Fruit fly (Drosophila melanogaster) whole organism, embryonic: ENCODE data around the gene mib1.
A peak's percentile ranks its signal among the peaks of the same experiment; 100 is the strongest.

Experiments
- Asciz ChIP-seq: fragments of 200-800 bp; sonication (Bioruptor generic); optimal IDR thresholded peaks from 2 replicates; lab custom pipeline; 2017; ENCODE audit warnings: missing biosample characterization, mild to moderate bottlenecking, missing genetic modification characterization, missing genetic modification reagents
- BEAF-32 ChIP-seq: fragments of 200-800 bp; sonication (Bioruptor generic); optimal IDR thresholded peaks from 3 replicates; lab custom pipeline; 2017; ENCODE audit warnings: missing biosample characterization, missing genetic modification characterization, mild to moderate bottlenecking, moderate library complexity, missing genetic modification reagents
- BtbVII ChIP-seq: fragments of 200-800 bp; sonication (Bioruptor generic); optimal IDR thresholded peaks from 3 replicates; lab custom pipeline; 2017; ENCODE audit warnings: missing biosample characterization, mild to moderate bottlenecking, missing genetic modification characterization
- CG10431 ChIP-seq: fragments of 200-800 bp; sonication (Bioruptor generic); optimal IDR thresholded peaks from 3 replicates; lab custom pipeline; 2018; ENCODE audit warnings: missing biosample characterization, mild to moderate bottlenecking, missing genetic modification characterization
- CG11247 ChIP-seq: fragments of 200-800 bp; sonication (Bioruptor generic); IDR thresholded peaks from 2 replicates; pipeline ENCODE4 v1.3.6; 2022; ENCODE audit warnings: missing biosample characterization, missing genetic modification characterization
- CG12104 ChIP-seq: fragments of 200-800 bp; sonication (Bioruptor generic); optimal IDR thresholded peaks from 3 replicates; lab custom pipeline; 2016; ENCODE audit warnings: missing biosample characterization, missing genetic modification characterization
- CG13424 ChIP-seq: fragments of 200-800 bp; sonication (Bioruptor generic); optimal IDR thresholded peaks from 2 replicates; lab custom pipeline; 2019; ENCODE audit warnings: missing biosample characterization, mild to moderate bottlenecking, missing genetic modification characterization, moderate library complexity
- CG14965 ChIP-seq: fragments of 200-800 bp; sonication (Bioruptor generic); optimal IDR thresholded peaks from 2 replicates; lab custom pipeline; 2016; ENCODE audit warnings: missing biosample characterization, missing genetic modification characterization, borderline replicate concordance
- CG15514 ChIP-seq: fragments of 200-800 bp; sonication (Bioruptor generic); optimal IDR thresholded peaks from 3 replicates; lab custom pipeline; 2017; ENCODE audit warnings: missing biosample characterization, missing genetic modification characterization, mild to moderate bottlenecking, moderate library complexity, missing genetic modification reagents
- CG1603 ChIP-seq: fragments of 200-800 bp; sonication (Bioruptor generic); optimal IDR thresholded peaks from 2 replicates; lab custom pipeline; 2019; ENCODE audit warnings: missing biosample characterization, mild to moderate bottlenecking, missing genetic modification characterization, moderate library complexity
- CG16815 ChIP-seq: fragments of 200-800 bp; sonication (Bioruptor generic); optimal IDR thresholded peaks from 3 replicates; lab custom pipeline; 2017; ENCODE audit warnings: missing biosample characterization, mild to moderate bottlenecking, missing genetic modification characterization
- CG17802 ChIP-seq: fragments of 200-800 bp; sonication (Bioruptor generic); optimal IDR thresholded peaks from 2 replicates; lab custom pipeline; 2018; ENCODE audit warnings: missing biosample characterization, mild to moderate bottlenecking, missing genetic modification characterization, moderate library complexity
- CG18476 ChIP-seq: fragments of 200-800 bp; sonication (Bioruptor generic); optimal IDR thresholded peaks from 2 replicates; lab custom pipeline; 2016; ENCODE audit warnings: missing biosample characterization, mild to moderate bottlenecking, missing genetic modification characterization
- CG2199 ChIP-seq: fragments of 200-800 bp; sonication (Bioruptor generic); IDR thresholded peaks from 3 replicates; pipeline ENCODE4 v1.3.6; 2022; ENCODE audit warnings: missing biosample characterization, missing genetic modification characterization
- CG30020 ChIP-seq: fragments of 200-800 bp; optimal IDR thresholded peaks from 2 replicates; lab custom pipeline; 2019; ENCODE audit warnings: missing biosample characterization, mild to moderate bottlenecking, missing genetic modification characterization, moderate library complexity
- CG32772 ChIP-seq: fragments of 200-800 bp; sonication (Bioruptor generic); IDR thresholded peaks from 2 replicates; pipeline ENCODE4 v1.3.6; 2022; ENCODE audit warnings: missing biosample characterization, missing genetic modification characterization
- CG33213 ChIP-seq: fragments of 200-800 bp; sonication (Bioruptor generic); optimal IDR thresholded peaks from 3 replicates; lab custom pipeline; 2016; ENCODE audit warnings: missing biosample characterization, missing genetic modification characterization
- CG42726 ChIP-seq: fragments of 200-800 bp; sonication (Bioruptor generic); IDR thresholded peaks from 2 replicates; pipeline ENCODE4 v1.3.6; 2022; ENCODE audit warnings: missing biosample characterization, missing genetic modification characterization; ENCODE audit not compliant: partially characterized antibody
- CG7963 ChIP-seq: fragments of 200-800 bp; sonication (Bioruptor generic); IDR thresholded peaks from 3 replicates; pipeline ENCODE4 v1.3.6; 2022; ENCODE audit warnings: missing biosample characterization, missing genetic modification characterization; ENCODE audit not compliant: partially characterized antibody
- Camta ChIP-seq: fragments of 200-800 bp; sonication (Bioruptor generic); optimal IDR thresholded peaks from 2 replicates; lab custom pipeline; 2016; ENCODE audit warnings: missing biosample characterization, missing genetic modification characterization
- ERR ChIP-seq: fragments of 200-800 bp; sonication (Bioruptor generic); optimal IDR thresholded peaks from 2 replicates; lab custom pipeline; 2016; ENCODE audit warnings: missing biosample characterization, missing genetic modification characterization
- HLH4C ChIP-seq: fragments of 200-800 bp; sonication (Bioruptor generic); IDR thresholded peaks from 3 replicates; pipeline ENCODE4 v1.3.6; 2022; ENCODE audit warnings: missing biosample characterization, missing genetic modification characterization; ENCODE audit not compliant: partially characterized antibody
- Hr39 ChIP-seq: fragments of >200 bp; optimal IDR thresholded peaks from 2 replicates; lab custom pipeline; 2017
- Hr78 ChIP-seq, 2 experiments: fragments of 200-800 bp in 1 of 2; fragments of >200 bp in 1 of 2; sonication (Bioruptor generic) in 1 of 2; optimal IDR thresholded peaks; 2 replicates each; lab custom pipeline; 2017 to 2019; ENCODE audit warnings: missing biosample characterization in 2 of 2, missing genetic modification characterization in 2 of 2, mild to moderate bottlenecking in 1 of 2, moderate library complexity in 1 of 2
- MTF-1 ChIP-seq: fragments of 200-800 bp; sonication (Bioruptor generic); optimal IDR thresholded peaks from 2 replicates; lab custom pipeline; 2018; ENCODE audit warnings: missing biosample characterization, mild to moderate bottlenecking, missing genetic modification characterization, borderline replicate concordance
- NK7.1 ChIP-seq: fragments of 200-800 bp; sonication (Bioruptor generic); optimal IDR thresholded peaks from 3 replicates; lab custom pipeline; 2016; ENCODE audit warnings: missing biosample characterization, missing genetic modification characterization
- Poxn ChIP-seq: fragments of 200-800 bp; sonication (Bioruptor generic); IDR thresholded peaks from 2 replicates; pipeline ENCODE4 v1.3.6; 2022; ENCODE audit warnings: missing biosample characterization, missing genetic modification characterization
- Six4 ChIP-seq: fragments of 200-800 bp; sonication (Bioruptor generic); optimal IDR thresholded peaks from 2 replicates; lab custom pipeline; 2016; ENCODE audit warnings: missing biosample characterization, missing genetic modification characterization
- Sox100B ChIP-seq: fragments of 200-800 bp; sonication (Bioruptor generic); optimal IDR thresholded peaks from 3 replicates; lab custom pipeline; 2018; ENCODE audit warnings: missing biosample characterization, mild to moderate bottlenecking, missing genetic modification characterization
- al ChIP-seq: fragments of 200-800 bp; sonication (Bioruptor generic); IDR thresholded peaks from 2 replicates; pipeline ENCODE4 v1.3.6; 2022; ENCODE audit warnings: missing biosample characterization, missing genetic modification characterization
- bigmax ChIP-seq: fragments of 200-800 bp; sonication (Bioruptor generic); optimal IDR thresholded peaks from 2 replicates; lab custom pipeline; 2018; ENCODE audit warnings: missing biosample characterization, mild to moderate bottlenecking, missing genetic modification characterization
- bsh ChIP-seq, 2 experiments: fragments of 200-800 bp; sonication (Bioruptor generic); optimal IDR thresholded peaks; 2 replicates each; lab custom pipeline; 2017 to 2018; ENCODE audit warnings: mild to moderate bottlenecking in 2 of 2, missing biosample characterization in 2 of 2, missing genetic modification characterization in 2 of 2, moderate library complexity in 1 of 2
- cg ChIP-seq: fragments of 200-800 bp; sonication (Bioruptor generic); optimal IDR thresholded peaks from 3 replicates; lab custom pipeline; 2019; ENCODE audit warnings: missing biosample characterization, mild to moderate bottlenecking, missing genetic modification characterization, moderate library complexity
- dmrt11E ChIP-seq: fragments of 200-800 bp; sonication (Bioruptor generic); optimal IDR thresholded peaks from 3 replicates; lab custom pipeline; 2018; ENCODE audit warnings: missing biosample characterization, mild to moderate bottlenecking, missing genetic modification characterization, moderate library complexity
- exex ChIP-seq: fragments of 200-800 bp; sonication (Bioruptor generic); optimal IDR thresholded peaks from 4 replicates; lab custom pipeline; 2018; ENCODE audit warnings: missing biosample characterization, mild to moderate bottlenecking, missing genetic modification characterization, moderate library complexity
- ftz-f1 ChIP-seq: fragments of 200-800 bp; sonication (Bioruptor generic); optimal IDR thresholded peaks from 2 replicates; lab custom pipeline; 2016; ENCODE audit warnings: missing biosample characterization, missing genetic modification characterization
- gem ChIP-seq: fragments of 200-800 bp; sonication (Bioruptor generic); optimal IDR thresholded peaks from 2 replicates; lab custom pipeline; 2019; ENCODE audit warnings: missing biosample characterization, mild to moderate bottlenecking, missing genetic modification characterization, moderate library complexity
- gsb ChIP-seq: fragments of 200-800 bp; sonication (Bioruptor generic); IDR thresholded peaks from 2 replicates; pipeline ENCODE4 v1.3.6; 2022; ENCODE audit warnings: missing biosample characterization, missing genetic modification characterization
- h ChIP-seq: fragments of >200 bp; optimal IDR thresholded peaks from 2 replicates; lab custom pipeline; 2017
- ham ChIP-seq: fragments of 200-800 bp; sonication (Bioruptor generic); IDR thresholded peaks from 2 replicates; pipeline ENCODE4 v1.3.6; 2022; ENCODE audit warnings: missing biosample characterization, missing genetic modification characterization
- mirr ChIP-seq: fragments of 200-800 bp; sonication (Bioruptor generic); optimal IDR thresholded peaks from 3 replicates; lab custom pipeline; 2018; ENCODE audit warnings: missing biosample characterization, mild to moderate bottlenecking, missing genetic modification characterization
- nau ChIP-seq: fragments of 200-800 bp; sonication (Bioruptor generic); optimal IDR thresholded peaks from 3 replicates; lab custom pipeline; 2017; ENCODE audit warnings: missing biosample characterization, mild to moderate bottlenecking, missing genetic modification characterization, missing genetic modification reagents
- oc ChIP-seq: fragments of 200-800 bp; sonication (Bioruptor generic); optimal IDR thresholded peaks from 2 replicates; lab custom pipeline; 2018; ENCODE audit warnings: missing biosample characterization, mild to moderate bottlenecking, missing genetic modification characterization, moderate library complexity
- sens ChIP-seq: fragments of 200-800 bp; sonication (Bioruptor generic); peaks from one replicate; lab custom pipeline; 2016; ENCODE audit warnings: missing biosample characterization, missing genetic modification characterization
- sim ChIP-seq: fragments of 200-800 bp; sonication (Bioruptor generic); IDR thresholded peaks from 2 replicates; pipeline ENCODE4 v1.3.6; 2022; ENCODE audit warnings: missing biosample characterization, missing genetic modification characterization
- sima ChIP-seq: fragments of 200-800 bp; sonication (Bioruptor generic); optimal IDR thresholded peaks from 2 replicates; lab custom pipeline; 2016; ENCODE audit warnings: missing biosample characterization, missing genetic modification characterization
- sqz ChIP-seq: fragments of 200-800 bp; sonication (Bioruptor generic); optimal IDR thresholded peaks from 3 replicates; lab custom pipeline; 2018; ENCODE audit warnings: missing biosample characterization, mild to moderate bottlenecking, missing genetic modification characterization
- tin ChIP-seq: fragments of 200-800 bp; sonication (Bioruptor generic); optimal IDR thresholded peaks from 3 replicates; lab custom pipeline; 2016; ENCODE audit warnings: missing biosample characterization, missing genetic modification characterization
- wek ChIP-seq: fragments of 200-800 bp; sonication (Bioruptor generic); optimal IDR thresholded peaks from 3 replicates; lab custom pipeline; 2018; ENCODE audit warnings: missing biosample characterization, mild to moderate bottlenecking, missing genetic modification characterization, moderate library complexity
- z ChIP-seq: fragments of 200-800 bp; sonication (Bioruptor generic); IDR thresholded peaks from 3 replicates; pipeline ENCODE4 v1.3.6; 2022; ENCODE audit warnings: missing biosample characterization, missing genetic modification characterization
- zen2 ChIP-seq: fragments of 200-800 bp; sonication (Bioruptor generic); IDR thresholded peaks from 3 replicates; pipeline ENCODE4 v1.3.6; 2022; ENCODE audit warnings: missing biosample characterization, missing genetic modification characterization; ENCODE audit not compliant: partially characterized antibody

mib1 gene

dm6 chr3L:16051719-16052122, 40.1 kb upstream of the mib1 start, which contains the start of gene Mbs (continued):
- TF ChIP-seq sima (GFP tag; lab: Kevin White, UChicago) (no peak), mirr (GFP tag; lab: Kevin White, UChicago) (peak; percentile 23), nau (GFP tag; lab: Kevin White, UChicago) (no peak), oc (tag; lab: Kevin White, UChicago) (no peak), sim (GFP tag; lab: Robert Waterston, UW) (no peak), ftz-f1 (GFP tag; lab: Kevin White, UChicago) (no peak), Camta (GFP tag; lab: Kevin White, UChicago) (no peak), CG11247 (GFP tag; lab: Robert Waterston, UW) (no peak), BEAF-32 (GFP tag; lab: Kevin White, UChicago) (peak; percentile 77), sens (GFP tag; lab: Kevin White, UChicago) (peak; percentile 80), CG30020 (no peak), exex (tag; lab: Kevin White, UChicago) (no peak), MTF-1 (GFP tag; lab: Kevin White, UChicago) (no peak), CG32772 (GFP tag; lab: Robert Waterston, UW) (no peak), CG18476 (GFP tag; lab: Kevin White, UChicago) (no peak), h (lab: Kevin White, UChicago) (no peak), CG10431 (GFP tag; lab: Kevin White, UChicago) (no peak), cg (GFP tag; lab: Kevin White, UChicago) (no peak), zen2 (GFP tag; lab: Robert Waterston, UW) (peak; percentile 64), CG7963 (GFP tag; lab: Robert Waterston, UW) (peak; percentile 22; the same call in 1 of the 3 replicates), z (GFP tag; lab: Robert Waterston, UW) (no peak), CG2199 (no peak), bigmax (GFP tag; lab: Kevin White, UChicago) (no peak), wek (GFP tag; lab: Kevin White, UChicago) (no peak), Hr39 (lab: Kevin White, UChicago) (no peak), CG16815 (GFP tag; lab: Kevin White, UChicago) (no peak), CG42726 (peak; percentile 54; the same call in 1 of the 2 replicates), al (no peak), CG1603 (tag; lab: Kevin White, UChicago) (peak; percentile 72), Sox100B (no peak), bsh (GFP tag; optimal IDR thresholded peaks at IDR 0.05; lab: Kevin White, UChicago) (peak in 1 of 2 experiments; percentile 22), sqz (GFP tag; lab: Kevin White, UChicago) (no peak), Hr78 (GFP tag; optimal IDR thresholded peaks at IDR 0.05; lab: Kevin White, UChicago) (no peak), CG17802 (no peak), CG33213 (peak; percentile 51), HLH4C (GFP tag; lab: Robert Waterston, UW) (peak; percentile 39; the same call in 2 of the 3 replicates), CG13424 (tag; lab: Kevin White, UChicago) (no peak), NK7.1 (no peak), dmrt11E (tag; lab: Kevin White, UChicago) (no peak), CG12104 (GFP tag; lab: Kevin White, UChicago) (no peak), Poxn (GFP tag; lab: Robert Waterston, UW) (no peak), Asciz (peak; percentile 18), Six4 (no peak), gem (tag; lab: Kevin White, UChicago) (no peak), tin (GFP tag; lab: Kevin White, UChicago) (no peak), ERR (peak; percentile 1), gsb (no peak), CG14965 (no peak), ham (GFP tag; lab: Robert Waterston, UW) (no peak), CG15514 (GFP tag; lab: Kevin White, UChicago) (peak; percentile 66), BtbVII (GFP tag; lab: Kevin White, UChicago) (no peak)
